Fruit fly (Drosophila melanogaster) S2 (cell line): ENCODE measurements around the gene ATPsynepsilonL.

Experiments
- CG8478 ChIP-seq: fragments of >200 bp; optimal IDR thresholded peaks from 2 replicates; lab custom pipeline; 2018
- CTCF ChIP-seq, 2 experiments: fragments of >200 bp; optimal IDR thresholded peaks; 2 replicates each; lab custom pipeline; 2018

- TF ChIP-seq CG8478 (lab: Kevin White, UChicago) (no peak), CTCF (optimal IDR thresholded peaks at IDR 0.05; lab: Kevin White, UChicago) (no peak)
These were observed 44.8 kb downstream of the ATPsynepsilonL start for dm6 chr3R:10166334-10166733.
